Worm (Caenorhabditis elegans): ENCODE results near the gene R07E3.7.

Gene R07E3.7

ce11 chrX:10327323-10328022 is 28.1 kb downstream of the R07E3.7 start, which contains the start of gene acl-5:
Gene acl-5, minus strand, starts transcription at chrX:10327456.
- TF ChIP-seq C16A3.4 (tag; optimal IDR thresholded peaks at IDR 0.05) = no peak
- no peak for TF ChIP-seq vab-15 (tag; optimal IDR thresholded peaks at IDR 0.05)
- TF ChIP-seq nhr-85 (tag) = peak; percentile 59
- peak; percentile 33 for TF ChIP-seq elt-2 (tag; optimal IDR thresholded peaks at IDR 0.05)
- peak; percentile 9 for TF ChIP-seq snu-23 (GFP tag; optimal IDR thresholded peaks at IDR 0.05)
- TF ChIP-seq nhr-71 (tag; optimal IDR thresholded peaks at IDR 0.05) = peak; percentile 17
- no peak for TF ChIP-seq ama-1 (optimal IDR thresholded peaks at IDR 0.05)
- no peak for TF ChIP-seq ceh-82 (tag; optimal IDR thresholded peaks at IDR 0.05)
- no peak for TF ChIP-seq C34B4.2 (tag; optimal IDR thresholded peaks at IDR 0.05)
- peak; percentile 10 for TF ChIP-seq nhr-20 (tag; optimal IDR thresholded peaks at IDR 0.05)
- TF ChIP-seq fkh-10 (GFP tag; optimal IDR thresholded peaks at IDR 0.05) = no peak
- TF ChIP-seq blmp-1 (tag; optimal IDR thresholded peaks at IDR 0.05) = peak; percentile 84
- TF ChIP-seq efl-1 (optimal IDR thresholded peaks at IDR 0.05) = no peak
- peak in 1 of 2 experiments; percentile 70 for TF ChIP-seq efl-1 (GFP tag; optimal IDR thresholded peaks at IDR 0.05 in 1 of 2)
- no peak for TF ChIP-seq egl-27 (tag; optimal IDR thresholded peaks at IDR 0.05)
- TF ChIP-seq jun-1 (tag; optimal IDR thresholded peaks at IDR 0.05) = no peak
- TF ChIP-seq elt-3 (tag; optimal IDR thresholded peaks at IDR 0.05) = peak in 2 of 6 experiments; percentile 1 to 76
- TF ChIP-seq ceh-90 (tag; optimal IDR thresholded peaks at IDR 0.05) = no peak
- 0 out of 2 replicates have a peak, but pooled peaks have one; percentile 15 for TF ChIP-seq nhr-19 (GFP tag; conservative IDR thresholded peaks at IDR 0.05)

ce11 chrX:10321401-10321800 is 34.1 kb downstream of the R07E3.7 start:
- no peak for TF ChIP-seq lin-13 (GFP tag; optimal IDR thresholded peaks at IDR 0.05)
- TF ChIP-seq nhr-47 (tag; optimal IDR thresholded peaks at IDR 0.05) = no peak
- no peak for TF ChIP-seq mab-9 (GFP tag; IDR thresholded peaks at IDR 0.05)
- TF ChIP-seq lsy-2 (tag; optimal IDR thresholded peaks at IDR 0.05) = no peak
- no peak for TF ChIP-seq C34B4.2 (tag; optimal IDR thresholded peaks at IDR 0.05)
- TF ChIP-seq isw-1 (GFP tag; IDR thresholded peaks at IDR 0.05) = no peak
- no peak for TF ChIP-seq snu-23 (GFP tag; optimal IDR thresholded peaks at IDR 0.05)
- no peak for TF ChIP-seq egl-13 (tag; optimal IDR thresholded peaks at IDR 0.05)
- no peak for TF ChIP-seq fkh-10 (GFP tag; optimal IDR thresholded peaks at IDR 0.05)
- TF ChIP-seq swsn-7 (tag; optimal IDR thresholded peaks at IDR 0.05) = no peak
- TF ChIP-seq pag-3 (tag; optimal IDR thresholded peaks at IDR 0.05; ENCODE audit: borderline replicate concordance, insufficient read depth) = no peak
- TF ChIP-seq unc-86 (tag; optimal IDR thresholded peaks at IDR 0.05) = no peak
- no peak for TF ChIP-seq mep-1 (tag; optimal IDR thresholded peaks at IDR 0.05)
- TF ChIP-seq skn-1 (tag; optimal IDR thresholded peaks at IDR 0.05) = no peak
- TF ChIP-seq nhr-28 (tag; optimal IDR thresholded peaks at IDR 0.05) = no peak
- no peak for TF ChIP-seq Y116A8C.19 (tag; optimal IDR thresholded peaks at IDR 0.05; ENCODE audit: borderline replicate concordance)
- TF ChIP-seq sup-37 (GFP tag; optimal IDR thresholded peaks at IDR 0.05) = no peak
- TF ChIP-seq ztf-4 (tag; optimal IDR thresholded peaks at IDR 0.05) = no peak

- TF ChIP-seq efl-1 (optimal IDR thresholded peaks at IDR 0.05) (no peak), efl-1 (GFP tag; optimal IDR thresholded peaks at IDR 0.05 in 1 of 2) (no peak), blmp-1 (tag; optimal IDR thresholded peaks at IDR 0.05) (peak; percentile 66), unc-98 (GFP tag; IDR thresholded peaks at IDR 0.05) (no peak)
Measured at ce11 chrX:10319653-10320052, 35.9 kb downstream of the R07E3.7 start.

- TF ChIP-seq irx-1 (tag; optimal IDR thresholded peaks at IDR 0.05) = no peak
- peak; percentile 76 for TF ChIP-seq blmp-1 (tag; optimal IDR thresholded peaks at IDR 0.05)
- TF ChIP-seq hpl-2 (GFP tag; optimal IDR thresholded peaks at IDR 0.05) = no peak
Measured at ce11 chrX:10318437-10318836, 37.1 kb downstream of the R07E3.7 start.
